Fruit fly (Drosophila melanogaster): ENCODE measurements around the gene SsRbeta.

The SsRbeta gene

DNA sequence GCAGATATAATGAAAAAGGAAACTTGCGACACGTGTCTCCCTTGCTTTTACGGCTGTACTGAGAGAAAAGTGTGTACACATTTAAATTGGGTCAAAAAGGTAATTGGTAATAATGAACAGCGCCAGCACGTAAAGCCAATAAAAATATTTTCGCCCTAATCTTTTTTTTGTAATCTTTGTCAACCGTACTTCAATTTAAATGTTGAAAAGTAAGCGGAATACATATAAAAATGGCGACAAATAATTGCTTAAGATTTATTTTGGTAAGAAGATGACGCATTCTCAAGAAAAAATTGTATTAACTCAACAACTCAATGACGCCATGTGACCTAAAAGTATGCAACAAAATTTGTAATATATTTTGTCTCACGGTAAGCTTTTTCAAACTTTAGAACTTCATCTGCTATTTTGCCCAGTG is 18.4 kb downstream of the SsRbeta start (continued):
- TF ChIP-seq fd85E (GFP tag; optimal IDR thresholded peaks at IDR 0.05) (no peak), CG3032 (tag; optimal IDR thresholded peaks at IDR 0.05) (peak; percentile 45), Ets96B (tag; optimal IDR thresholded peaks at IDR 0.05) (peak; percentile 40), CG6808 (GFP tag; optimal IDR thresholded peaks at IDR 0.05) (peak; percentile 46), cyc (GFP tag; optimal IDR thresholded peaks at IDR 0.05) (peak; percentile 27), CG3919 (GFP tag; optimal IDR thresholded peaks at IDR 0.05) (peak; percentile 49), topi (GFP tag; optimal IDR thresholded peaks at IDR 0.05) (peak; percentile 44), ss (GFP tag; optimal IDR thresholded peaks at IDR 0.05) (peak in 1 of 2 experiments; percentile 24), Eip75B (GFP tag; optimal IDR thresholded peaks at IDR 0.05) (peak; percentile 64), CG11902 (GFP tag; optimal IDR thresholded peaks at IDR 0.05) (peak; percentile 29), lz (GFP tag; optimal IDR thresholded peaks at IDR 0.05) (peak; percentile 50), Blimp-1 (GFP tag; optimal IDR thresholded peaks at IDR 0.05) (no peak), CG34406 (GFP tag; optimal IDR thresholded peaks at IDR 0.05) (peak; percentile 24), CG8119 (GFP tag; IDR thresholded peaks at IDR 0.05) (0 out of 3 replicates have a peak, but pooled peaks have one; percentile 10), CG31627 (GFP tag; optimal IDR thresholded peaks at IDR 0.05) (peak; percentile 39), CG10669 (GFP tag; optimal IDR thresholded peaks at IDR 0.05) (peak; percentile 39), eg (GFP tag; IDR thresholded peaks at IDR 0.05) (no peak), CG10631 (GFP tag; optimal IDR thresholded peaks at IDR 0.05) (peak; percentile 60), CG6854 (GFP tag; optimal IDR thresholded peaks at IDR 0.05) (no peak), CG15336 (GFP tag; IDR thresholded peaks at IDR 0.05) (peak; percentile 54), Eip78C (GFP tag) (peak; percentile 87), esn (GFP tag; optimal IDR thresholded peaks at IDR 0.05) (peak; percentile 56), Lpt (GFP tag; optimal IDR thresholded peaks at IDR 0.05) (no peak)

DNA sequence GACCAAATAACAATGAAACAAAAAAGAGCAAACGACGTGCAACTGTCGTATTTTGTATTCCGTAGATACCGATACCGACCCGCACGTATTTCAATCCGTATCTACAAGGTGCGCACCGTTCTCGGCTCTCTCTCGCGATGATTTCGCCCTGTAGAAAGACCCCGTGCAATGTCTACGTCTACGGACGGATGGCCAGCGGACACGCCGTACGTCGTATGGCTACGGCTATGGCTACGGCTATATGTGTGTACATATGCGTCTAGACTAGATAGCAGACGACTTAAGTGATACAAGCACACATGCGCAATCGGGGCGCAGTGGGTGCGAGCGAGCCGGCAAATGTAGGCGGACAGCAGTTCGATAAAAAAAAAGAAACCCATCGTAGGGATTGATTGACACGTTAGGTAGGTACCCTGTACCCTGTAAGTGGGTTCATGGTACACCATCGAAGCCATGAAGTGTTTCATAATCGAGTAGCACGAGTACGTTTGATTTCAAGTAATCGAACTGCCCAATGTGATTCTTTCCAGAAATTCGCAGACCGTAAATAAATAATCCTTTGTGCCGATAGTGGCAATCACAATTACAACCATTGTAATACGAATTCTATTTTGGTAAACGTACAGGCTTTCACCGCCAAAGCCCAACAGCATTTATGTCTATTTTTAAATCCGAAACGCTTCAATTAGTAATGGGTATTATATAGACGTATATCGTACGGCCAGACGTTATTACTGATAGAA is 20.2 kb downstream of the SsRbeta start:
- TF ChIP-seq OdsH (GFP tag; optimal IDR thresholded peaks at IDR 0.05): peak; percentile 24
- peak; percentile 1 for TF ChIP-seq CG4318 (GFP tag; optimal IDR thresholded peaks at IDR 0.05)
- TF ChIP-seq CG11294 (GFP tag; IDR thresholded peaks at IDR 0.05): peak; percentile 5; the same call in 1 of the 2 replicates
- no peak for TF ChIP-seq topi (GFP tag; optimal IDR thresholded peaks at IDR 0.05)
- TF ChIP-seq fd59A (GFP tag; optimal IDR thresholded peaks at IDR 0.05): peak; percentile 30
- TF ChIP-seq CG15336 (GFP tag; IDR thresholded peaks at IDR 0.05): no peak
- peak; percentile 47 for TF ChIP-seq pdm3 (GFP tag; optimal IDR thresholded peaks at IDR 0.05)
- no peak for TF ChIP-seq CG16779 (tag; optimal IDR thresholded peaks at IDR 0.05)
- TF ChIP-seq acj6 (GFP tag; optimal IDR thresholded peaks at IDR 0.05): peak; percentile 34
- TF ChIP-seq CG7368 (GFP tag; optimal IDR thresholded peaks at IDR 0.05): no peak
- TF ChIP-seq Met (GFP tag; optimal IDR thresholded peaks at IDR 0.05): peak; percentile 27
- TF ChIP-seq Gug (GFP tag; IDR thresholded peaks at IDR 0.05): no peak
- TF ChIP-seq dsx (GFP tag; optimal IDR thresholded peaks at IDR 0.05; ENCODE audit: poor library complexity, severe bottlenecking): no peak
- TF ChIP-seq spab (GFP tag; optimal IDR thresholded peaks at IDR 0.05): no peak
- no peak for TF ChIP-seq Sox15 (GFP tag; optimal IDR thresholded peaks at IDR 0.05)
- peak; percentile 25 for TF ChIP-seq CG8319 (GFP tag; optimal IDR thresholded peaks at IDR 0.05)
- TF ChIP-seq achi (GFP tag; optimal IDR thresholded peaks at IDR 0.05): peak; percentile 8
- peak; percentile 58 for TF ChIP-seq Eip93F (GFP tag; optimal IDR thresholded peaks at IDR 0.05)
- peak; percentile 17 for TF ChIP-seq CG6792 (GFP tag; optimal IDR thresholded peaks at IDR 0.05)
- no peak for TF ChIP-seq CG8119 (GFP tag; IDR thresholded peaks at IDR 0.05)
- peak; percentile 56 for TF ChIP-seq CG1621 (tag; optimal IDR thresholded peaks at IDR 0.05)
- peak; percentile 31 for TF ChIP-seq CG11902 (GFP tag; optimal IDR thresholded peaks at IDR 0.05)
- TF ChIP-seq Hr39 (GFP tag; optimal IDR thresholded peaks at IDR 0.05): peak; percentile 23
- TF ChIP-seq lz (GFP tag; optimal IDR thresholded peaks at IDR 0.05): peak; percentile 43
- peak; percentile 24 for TF ChIP-seq CG34406 (GFP tag; optimal IDR thresholded peaks at IDR 0.05)
- TF ChIP-seq Hr38 (GFP tag; optimal IDR thresholded peaks at IDR 0.05): no peak
- peak; percentile 0 for TF ChIP-seq CG3032 (tag; optimal IDR thresholded peaks at IDR 0.05)
- TF ChIP-seq CG6808 (GFP tag; optimal IDR thresholded peaks at IDR 0.05): peak; percentile 43
- TF ChIP-seq Sox14 (GFP tag; optimal IDR thresholded peaks at IDR 0.05): peak; percentile 23
- TF ChIP-seq eg (GFP tag; IDR thresholded peaks at IDR 0.05): 0 out of 3 replicates have a peak, but pooled peaks have one; percentile 39
- no peak for TF ChIP-seq cyc (GFP tag; optimal IDR thresholded peaks at IDR 0.05)
- TF ChIP-seq Eip75B (GFP tag; optimal IDR thresholded peaks at IDR 0.05): peak; percentile 42
- peak; percentile 52 for TF ChIP-seq CG32006 (GFP tag; optimal IDR thresholded peaks at IDR 0.05)
- TF ChIP-seq CG6854 (GFP tag; optimal IDR thresholded peaks at IDR 0.05): no peak
- TF ChIP-seq fkh (GFP tag; optimal IDR thresholded peaks at IDR 0.05): peak; percentile 46
- TF ChIP-seq Sox102F (GFP tag; optimal IDR thresholded peaks at IDR 0.05): no peak
- no peak for TF ChIP-seq CG31627 (GFP tag; optimal IDR thresholded peaks at IDR 0.05)

Data from whole organism, prepupa.